Fruit fly (Drosophila melanogaster) whole organism, adult: Measurements from ENCODE around the gene Uch-L5.

Source experiments
- CG11617 ChIP-seq: fragments of 200-800 bp; sonication (Bioruptor generic); optimal IDR thresholded peaks from 2 replicates; lab custom pipeline; 2017; ENCODE audit warnings: mild to moderate bottlenecking, missing biosample characterization, missing genetic modification reagents, missing genetic modification characterization
- CG14711 ChIP-seq: fragments of 200-800 bp; sonication (Bioruptor generic); optimal IDR thresholded peaks from 2 replicates; lab custom pipeline; 2018; ENCODE audit warnings: missing biosample characterization, mild to moderate bottlenecking, missing genetic modification characterization, moderate library complexity
- CG7045 ChIP-seq: fragments of 200-800 bp; sonication (Bioruptor generic); optimal IDR thresholded peaks from 2 replicates; lab custom pipeline; 2017; ENCODE audit warnings: missing biosample characterization, mild to moderate bottlenecking, missing genetic modification characterization
- Mnt ChIP-seq: fragments of 200-800 bp; sonication (Bioruptor generic); optimal IDR thresholded peaks from 2 replicates; lab custom pipeline; 2016; ENCODE audit warnings: missing biosample characterization, mild to moderate bottlenecking, missing genetic modification characterization
- bab1 ChIP-seq: fragments of 200-800 bp; sonication (Bioruptor generic); optimal IDR thresholded peaks from 3 replicates; lab custom pipeline; 2019; ENCODE audit warnings: missing biosample characterization, mild to moderate bottlenecking, missing genetic modification characterization, moderate library complexity

dm6 chr3L:9513309-9513708 lies 36.5 kb upstream of the Uch-L5 start, which contains the start of gene CG33702:
- TF ChIP-seq CG7045 (GFP tag; lab: Kevin White, UChicago) (no peak), CG14711 (tag; lab: Kevin White, UChicago) (no peak), CG11617 (GFP tag; lab: Kevin White, UChicago) (no peak), Mnt (GFP tag; lab: Kevin White, UChicago) (no peak), bab1 (GFP tag; lab: Kevin White, UChicago) (no peak)
